Fruit fly (Drosophila melanogaster) whole organism, embryonic: ENCODE measurements around the gene CG6015.

Experiments used
- Aef1 ChIP-seq: fragments of 200-800 bp; sonication (Bioruptor generic); IDR thresholded peaks from 3 replicates; pipeline ENCODE4 v1.3.6; 2022; ENCODE audit warnings: missing biosample characterization, missing genetic modification characterization
- CG10366 ChIP-seq: fragments of 200-800 bp; sonication (Bioruptor generic); IDR thresholded peaks from 2 replicates; pipeline ENCODE4 v1.3.6; 2022; ENCODE audit warnings: missing biosample characterization, missing genetic modification characterization
- CG16815 ChIP-seq: fragments of 200-800 bp; sonication (Bioruptor generic); optimal IDR thresholded peaks from 3 replicates; lab custom pipeline; 2017; ENCODE audit warnings: missing biosample characterization, mild to moderate bottlenecking, missing genetic modification characterization
- CG17186 ChIP-seq: fragments of 200-800 bp; sonication (Bioruptor generic); optimal IDR thresholded peaks from 3 replicates; lab custom pipeline; 2017; ENCODE audit warnings: missing biosample characterization, missing genetic modification reagents, missing genetic modification characterization
- CG17328 ChIP-seq: fragments of 200-800 bp; sonication (Bioruptor generic); IDR thresholded peaks from 2 replicates; pipeline ENCODE4 v1.3.6; 2022; ENCODE audit warnings: missing biosample characterization, missing genetic modification characterization
- CG17361 ChIP-seq: fragments of 200-800 bp; sonication (Bioruptor generic); IDR thresholded peaks from 3 replicates; pipeline ENCODE4 v1.3.6; 2022; ENCODE audit warnings: missing biosample characterization, missing genetic modification characterization
- CG17612 ChIP-seq: fragments of 200-800 bp; sonication (Bioruptor generic); IDR thresholded peaks from 2 replicates; pipeline ENCODE4 v1.3.6; 2022; ENCODE audit warnings: missing biosample characterization, missing genetic modification characterization
- CG33557 ChIP-seq: fragments of 200-800 bp; sonication (Bioruptor generic); optimal IDR thresholded peaks from 2 replicates; lab custom pipeline; 2019; ENCODE audit warnings: missing biosample characterization, mild to moderate bottlenecking, missing genetic modification characterization, moderate library complexity
- CG34224 ChIP-seq: fragments of 200-800 bp; sonication (Bioruptor generic); IDR thresholded peaks from 3 replicates; pipeline ENCODE4 v1.3.6; 2022; ENCODE audit warnings: missing biosample characterization, missing genetic modification characterization; ENCODE audit not compliant: partially characterized antibody
- CG3995 ChIP-seq: fragments of 200-800 bp; sonication (Bioruptor generic); optimal IDR thresholded peaks from 3 replicates; lab custom pipeline; 2016; ENCODE audit warnings: missing biosample characterization, missing genetic modification characterization
- CG8944 ChIP-seq: fragments of 200-800 bp; sonication (Bioruptor generic); optimal IDR thresholded peaks from 3 replicates; lab custom pipeline; 2016; ENCODE audit warnings: missing biosample characterization, missing genetic modification characterization
- CG9817 ChIP-seq: fragments of 200-800 bp; sonication (Bioruptor generic); optimal IDR thresholded peaks from 2 replicates; lab custom pipeline; 2018; ENCODE audit warnings: missing biosample characterization, mild to moderate bottlenecking, missing genetic modification characterization, moderate library complexity
- Dfd ChIP-seq, 2 experiments: fragments of >200 bp; optimal IDR thresholded peaks; 2 replicates each; lab custom pipeline; 2017; ENCODE audit warnings: missing biosample characterization in 2 of 2, missing genetic modification characterization in 2 of 2
- Eip74EF ChIP-seq, 2 experiments: fragments of 200-800 bp in 1 of 2; fragments of >200 bp in 1 of 2; sonication (Bioruptor generic) in 1 of 2; optimal IDR thresholded peaks; 2 replicates each; lab custom pipeline; 2017 to 2019; ENCODE audit warnings: missing biosample characterization in 2 of 2, missing genetic modification characterization in 2 of 2, mild to moderate bottlenecking in 1 of 2, moderate library complexity in 1 of 2
- Hr78 ChIP-seq, 2 experiments: fragments of 200-800 bp in 1 of 2; fragments of >200 bp in 1 of 2; sonication (Bioruptor generic) in 1 of 2; optimal IDR thresholded peaks; 2 replicates each; lab custom pipeline; 2017 to 2019; ENCODE audit warnings: missing biosample characterization in 2 of 2, missing genetic modification characterization in 2 of 2, mild to moderate bottlenecking in 1 of 2, moderate library complexity in 1 of 2
- Med ChIP-seq: fragments of 200-800 bp; sonication (Bioruptor generic); peaks from one replicate; lab custom pipeline; 2016; ENCODE audit warnings: missing biosample characterization, missing genetic modification characterization, mild to moderate bottlenecking, inconsistent platforms, moderate library complexity
- Meics ChIP-seq: fragments of 200-800 bp; sonication (Bioruptor generic); optimal IDR thresholded peaks from 2 replicates; lab custom pipeline; 2017; ENCODE audit warnings: missing biosample characterization, mild to moderate bottlenecking, missing genetic modification characterization
- cwo ChIP-seq: fragments of 200-800 bp; sonication (Bioruptor generic); optimal IDR thresholded peaks from 3 replicates; lab custom pipeline; 2017; ENCODE audit warnings: missing biosample characterization, missing genetic modification characterization, mild to moderate bottlenecking, moderate library complexity, missing genetic modification reagents
- da ChIP-seq: fragments of 200-800 bp; sonication (Bioruptor generic); optimal IDR thresholded peaks from 2 replicates; lab custom pipeline; 2016; ENCODE audit warnings: missing biosample characterization, missing genetic modification characterization
- eve ChIP-seq, 2 experiments: fragments of >200 bp; optimal IDR thresholded peaks; 2 replicates each; lab custom pipeline; 2017; ENCODE audit warnings: missing biosample characterization in 2 of 2, missing genetic modification characterization in 2 of 2
- exex ChIP-seq: fragments of 200-800 bp; sonication (Bioruptor generic); optimal IDR thresholded peaks from 4 replicates; lab custom pipeline; 2018; ENCODE audit warnings: missing biosample characterization, mild to moderate bottlenecking, missing genetic modification characterization, moderate library complexity
- fd102C ChIP-seq: fragments of 200-800 bp; sonication (Bioruptor generic); optimal IDR thresholded peaks from 2 replicates; lab custom pipeline; 2018; ENCODE audit warnings: missing biosample characterization, mild to moderate bottlenecking, missing genetic modification characterization, moderate library complexity
- fu2 ChIP-seq: fragments of 200-800 bp; sonication (Bioruptor generic); optimal IDR thresholded peaks from 2 replicates; lab custom pipeline; 2016; ENCODE audit warnings: missing biosample characterization, missing genetic modification characterization
- grn ChIP-seq: fragments of 200-800 bp; sonication (Bioruptor generic); optimal IDR thresholded peaks from 3 replicates; lab custom pipeline; 2017; ENCODE audit warnings: missing biosample characterization, missing genetic modification characterization
- hbn ChIP-seq: fragments of 200-800 bp; sonication (Bioruptor generic); IDR thresholded peaks from 2 replicates; pipeline ENCODE4 v1.3.6; 2022; ENCODE audit warnings: missing biosample characterization, missing genetic modification characterization; ENCODE audit not compliant: partially characterized antibody
- kni ChIP-seq: fragments of 200-800 bp; sonication (Bioruptor generic); optimal IDR thresholded peaks from 3 replicates; lab custom pipeline; 2017; ENCODE audit warnings: mild to moderate bottlenecking, missing biosample characterization, missing genetic modification reagents, missing genetic modification characterization
- lbe ChIP-seq: fragments of 200-800 bp; sonication (Bioruptor generic); optimal IDR thresholded peaks from 2 replicates; lab custom pipeline; 2016; ENCODE audit warnings: missing biosample characterization, mild to moderate bottlenecking, missing genetic modification characterization
- psq ChIP-seq: fragments of 200-800 bp; sonication (Bioruptor generic); optimal IDR thresholded peaks from 2 replicates; lab custom pipeline; 2017; ENCODE audit warnings: missing biosample characterization, missing genetic modification characterization
- pum ChIP-seq: fragments of 200-800 bp; sonication (Bioruptor generic); optimal IDR thresholded peaks from 2 replicates; lab custom pipeline; 2016; ENCODE audit warnings: missing biosample characterization, missing genetic modification characterization
- scrt ChIP-seq: fragments of 200-800 bp; sonication (Bioruptor generic); optimal IDR thresholded peaks from 2 replicates; lab custom pipeline; 2018; ENCODE audit warnings: missing biosample characterization, mild to moderate bottlenecking, missing genetic modification characterization, moderate library complexity
- slbo ChIP-seq: fragments of 200-800 bp; sonication (Bioruptor generic); IDR thresholded peaks from 2 replicates; pipeline ENCODE4 v1.3.6; 2022; ENCODE audit warnings: missing biosample characterization, missing genetic modification characterization
- slp2 ChIP-seq: fragments of 200-800 bp; sonication (Bioruptor generic); optimal IDR thresholded peaks from 2 replicates; lab custom pipeline; 2016; ENCODE audit warnings: missing biosample characterization, missing genetic modification characterization
- toy ChIP-seq: fragments of 200-800 bp; sonication (Bioruptor generic); IDR thresholded peaks from 2 replicates; pipeline ENCODE4 v1.3.6; 2022; ENCODE audit warnings: missing biosample characterization, missing genetic modification characterization

The CG6015 gene

dm6 chr3R:22018777-22019420 is 15.2 kb downstream of the CG6015 start, which contains the start of gene Idh3b (continued):
- peak; percentile 49 for TF ChIP-seq kni (GFP tag; lab: Kevin White, UChicago)

DNA sequence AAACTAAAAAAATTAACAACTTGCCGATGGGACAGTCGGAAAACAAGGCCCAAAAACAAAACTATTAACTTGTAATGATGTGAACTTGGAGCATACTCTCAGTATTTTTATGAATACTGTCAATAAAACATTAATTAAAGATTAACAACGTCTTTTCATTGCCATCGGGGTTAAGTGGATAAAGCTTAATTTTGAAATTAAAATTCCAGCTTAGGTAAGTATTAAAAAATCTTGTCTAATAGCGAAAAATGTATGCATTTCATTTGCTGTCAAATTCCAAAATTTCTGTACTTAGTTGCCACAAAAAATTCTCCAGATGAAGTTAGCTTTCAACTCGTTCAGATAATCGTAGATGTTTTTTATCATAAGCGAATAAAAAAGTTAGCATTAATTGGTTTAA is 19.7 kb downstream of the CG6015 start, which contains the start of gene Theg:
Gene Theg (plus strand): TSS at position 301 of the 400 bp plus-strand sequence.
- TF ChIP-seq cwo (GFP tag; lab: Kevin White, UChicago) (no peak), Eip74EF (GFP tag; optimal IDR thresholded peaks at IDR 0.05; lab: Kevin White, UChicago) (no peak), Med (GFP tag; lab: Kevin White, UChicago) (no peak), CG17186 (no peak), da (no peak), CG16815 (no peak), Aef1 (no peak), lbe (GFP tag; lab: Kevin White, UChicago) (no peak), hbn (GFP tag; lab: Robert Waterston, UW) (no peak), slbo (GFP tag; lab: Robert Waterston, UW) (no peak), CG10366 (no peak), CG8944 (GFP tag; lab: Kevin White, UChicago) (no peak), fd102C (GFP tag; lab: Kevin White, UChicago) (no peak), Dfd (GFP tag; optimal IDR thresholded peaks at IDR 0.05; lab: Kevin White, UChicago) (no peak)

DNA sequence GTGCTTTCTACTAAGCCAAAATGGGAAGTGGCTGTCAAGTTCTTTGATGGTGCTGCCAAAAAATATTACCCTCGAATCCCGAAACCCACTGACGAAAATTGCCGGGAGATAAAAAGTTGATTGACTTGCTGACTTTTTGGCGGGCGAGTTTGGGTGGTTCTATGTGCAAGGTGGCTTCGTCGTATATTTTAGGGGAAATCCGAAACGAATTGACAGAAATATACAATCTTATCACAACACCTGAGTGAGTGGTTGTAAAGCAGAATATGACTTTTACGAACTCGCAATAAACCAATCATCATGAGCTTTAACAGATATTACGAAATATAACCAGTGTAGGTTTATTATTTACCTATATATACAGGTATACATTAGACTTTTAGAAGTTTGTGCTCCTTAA is 30.6 kb downstream of the CG6015 start:
- TF ChIP-seq Meics (GFP tag; lab: Kevin White, UChicago) (no peak), CG3995 (GFP tag; lab: Kevin White, UChicago) (no peak), Hr78 (GFP tag; optimal IDR thresholded peaks at IDR 0.05; lab: Kevin White, UChicago) (no peak), slp2 (no peak), CG33557 (no peak)

DNA sequence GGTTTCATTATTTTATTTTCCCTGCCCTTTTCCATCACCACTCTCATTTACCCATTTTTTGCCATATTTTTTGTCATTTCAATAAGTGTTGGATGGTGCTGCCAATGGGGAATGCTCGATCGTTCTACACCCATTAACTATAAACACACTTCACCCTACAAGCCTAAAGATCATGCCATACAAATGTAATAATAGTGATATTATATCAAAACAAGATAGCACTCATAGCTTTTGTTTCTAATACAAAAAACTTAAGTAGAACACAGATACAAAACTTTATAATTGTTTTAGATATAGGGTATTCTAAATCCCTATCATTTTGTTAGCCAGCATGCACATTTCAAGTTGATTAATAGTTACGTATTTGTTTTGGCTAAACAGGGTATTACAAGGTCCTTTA is 34.4 kb downstream of the CG6015 start:
- TF ChIP-seq CG17612 (GFP tag; lab: Robert Waterston, UW) (no peak), exex (tag; lab: Kevin White, UChicago) (no peak), psq (no peak), CG9817 (no peak), grn (GFP tag; lab: Kevin White, UChicago) (no peak)

- no peak for TF ChIP-seq pum (GFP tag; lab: Kevin White, UChicago)
- no peak for TF ChIP-seq scrt (GFP tag; lab: Kevin White, UChicago)
- no peak for TF ChIP-seq CG17361 (GFP tag; lab: Robert Waterston, UW)
- no peak for TF ChIP-seq CG34224 (GFP tag; lab: Robert Waterston, UW)
- no peak for TF ChIP-seq CG17328 (GFP tag; lab: Robert Waterston, UW)
- TF ChIP-seq slbo (GFP tag; lab: Robert Waterston, UW): no peak
- no peak for TF ChIP-seq eve (GFP tag; optimal IDR thresholded peaks at IDR 0.05; lab: Kevin White, UChicago)
- no peak for TF ChIP-seq fu2
- no peak for TF ChIP-seq toy (GFP tag; lab: Robert Waterston, UW)
These were observed 35.2 kb downstream of the CG6015 start for dm6 chr3R:21998877-21999276.
